Fruit fly (Drosophila melanogaster) S2 (cell line): Measurements from ENCODE around the gene pall.

Source experiments
- CG8478 ChIP-seq: fragments of >200 bp; optimal IDR thresholded peaks from 2 replicates; lab custom pipeline; 2018
- CTCF ChIP-seq, 2 experiments: fragments of >200 bp; optimal IDR thresholded peaks; 2 replicates each; lab custom pipeline; 2018

- TF ChIP-seq CG8478 (lab: Kevin White, UChicago) (no peak), CTCF (optimal IDR thresholded peaks at IDR 0.05; lab: Kevin White, UChicago) (no peak)
Measured at dm6 chr3L:9489133-9489532, 1.5 kb upstream of the pall start, which contains the start of gene CG32036.
